Worm (Caenorhabditis elegans) whole organism, L4 larva: ENCODE data around the gene daf-14.

ENCODE experiments used
- R02D3.7 ChIP-seq: fragments of 150-350 bp; sonication (generic microtip); optimal IDR thresholded peaks from 3 replicates; lab custom pipeline; 2014; ENCODE audit warnings: missing biosample characterization, missing genetic modification characterization
- ama-1 ChIP-seq: fragments of 150-350 bp; optimal IDR thresholded peaks from 2 replicates; lab custom pipeline; 2014; ENCODE audit warnings: inconsistent platforms, mixed read lengths
- daf-12 ChIP-seq: fragments of 150-350 bp; optimal IDR thresholded peaks from 2 replicates; lab custom pipeline; 2014; ENCODE audit warnings: missing biosample characterization, missing genetic modification reagents, missing genetic modification characterization
- daf-16 ChIP-seq, 3 experiments: sonication (generic microtip); optimal IDR thresholded peaks; 2 replicates each; lab custom pipeline; 2016 to 2017; ENCODE audit warnings: missing genetic modification characterization in 3 of 3, missing genetic modification reagents in 3 of 3, mild to moderate bottlenecking in 2 of 3, missing compliant biosample characterization in 2 of 3, missing biosample characterization in 1 of 3, moderate library complexity in 1 of 3
- egl-43 ChIP-seq: fragments of 200-800 bp; sonication (Bioruptor generic); IDR thresholded peaks from 2 replicates; pipeline ENCODE4 v1.3.6; 2022; ENCODE audit warnings: missing genetic modification reagents, missing genetic modification characterization, missing compliant biosample characterization
- hlh-11 ChIP-seq: fragments of 200-800 bp; sonication (Bioruptor generic); optimal IDR thresholded peaks from 2 replicates; lab custom pipeline; 2018; ENCODE audit warnings: mild to moderate bottlenecking, missing genetic modification characterization, missing compliant biosample characterization
- jun-1 ChIP-seq: fragments of 150-350 bp; optimal IDR thresholded peaks from 2 replicates; lab custom pipeline; 2014; ENCODE audit warnings: missing biosample characterization, missing genetic modification reagents, missing genetic modification characterization
- lin-13 ChIP-seq: fragments of 150-350 bp; optimal IDR thresholded peaks from 2 replicates; lab custom pipeline; 2014; ENCODE audit warnings: missing biosample characterization, missing genetic modification reagents, missing genetic modification characterization
- nhr-11 ChIP-seq: fragments of 150-350 bp; optimal IDR thresholded peaks from 2 replicates; lab custom pipeline; 2014; ENCODE audit warnings: missing biosample characterization, missing genetic modification characterization
- nhr-237 ChIP-seq: sonication (generic microtip); optimal IDR thresholded peaks from 2 replicates; lab custom pipeline; 2017; ENCODE audit warnings: missing biosample characterization, missing genetic modification characterization
- pqm-1 ChIP-seq: sonication (generic microtip); optimal IDR thresholded peaks from 2 replicates; lab custom pipeline; 2017; ENCODE audit warnings: missing biosample characterization, missing genetic modification characterization
- unc-62 ChIP-seq, 3 experiments: fragments of 150-350 bp in 1 of 3; sonication (generic microtip); optimal IDR thresholded peaks in 2 of 3; peaks in 1 of 3; 1 replicate in 1 of 3; 2 replicates in 2 of 3; lab custom pipeline; 2014 to 2017; ENCODE audit warnings: missing biosample characterization in 3 of 3, missing genetic modification characterization in 3 of 3, missing genetic modification reagents in 3 of 3, missing genotype in 1 of 3
- zag-1 ChIP-seq: fragments of 150-350 bp; optimal IDR thresholded peaks from 2 replicates; lab custom pipeline; 2014; ENCODE audit warnings: missing biosample characterization, missing genetic modification characterization
- ztf-11 ChIP-seq: fragments of 150-350 bp; optimal IDR thresholded peaks from 2 replicates; lab custom pipeline; 2014; ENCODE audit warnings: missing biosample characterization, missing genetic modification characterization

DNA sequence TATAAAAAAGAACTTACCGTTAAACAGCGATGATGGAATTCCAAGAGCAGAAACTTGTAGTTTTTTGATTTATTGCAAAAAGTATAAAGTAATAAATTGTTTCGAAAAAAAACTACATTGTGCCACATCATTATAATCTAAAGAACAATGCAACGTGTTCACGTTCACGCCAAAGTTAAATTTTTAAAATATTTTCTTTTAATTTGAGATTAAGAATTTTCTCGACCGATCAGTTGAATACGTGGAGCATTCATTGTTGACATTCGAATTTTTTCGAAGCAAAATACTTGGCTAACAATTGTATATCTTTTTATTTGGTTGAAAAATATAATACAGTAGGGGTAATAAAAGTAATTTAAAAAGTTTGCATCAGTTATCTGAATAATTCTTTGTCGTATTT lies 19.5 kb upstream of the daf-14 start, which contains the start of gene F01G10.5:
- TF ChIP-seq daf-12 (tag; lab: Kevin White, UChicago) = no peak
- TF ChIP-seq ztf-11 (tag; lab: Kevin White, UChicago) = no peak
- no peak for TF ChIP-seq pqm-1 (tag; lab: Kevin White, UChicago)
- no peak for TF ChIP-seq egl-43 (GFP tag; lab: Robert Waterston, UW)
- no peak for TF ChIP-seq lin-13 (GFP tag; lab: Kevin White, UChicago)
- no peak for TF ChIP-seq R02D3.7 (tag; lab: Kevin White, UChicago)
- no peak for TF ChIP-seq daf-16 (GFP tag; optimal IDR thresholded peaks at IDR 0.05; lab: Kevin White, UChicago)
- TF ChIP-seq daf-16 (tag; optimal IDR thresholded peaks at IDR 0.05; lab: Kevin White, UChicago) = no peak
- no peak for TF ChIP-seq ama-1 (lab: Kevin White, UChicago)
- no peak for TF ChIP-seq unc-62 (GFP tag; optimal IDR thresholded peaks at IDR 0.05 in 1 of 2; lab: Kevin White, UChicago)
- TF ChIP-seq unc-62 (tag; optimal IDR thresholded peaks at IDR 0.05; lab: Kevin White, UChicago) = no peak
- TF ChIP-seq nhr-237 (tag; lab: Kevin White, UChicago) = no peak
- TF ChIP-seq jun-1 (tag; lab: Kevin White, UChicago) = no peak
- TF ChIP-seq nhr-11 (tag; lab: Kevin White, UChicago) = no peak
- no peak for TF ChIP-seq zag-1
- TF ChIP-seq hlh-11 (tag; lab: Kevin White, UChicago) = no peak
